Worm (Caenorhabditis elegans) whole organism, L4 larva: ENCODE results near the gene F35E8.6.

Experiments used
- nhr-28 ChIP-seq: fragments of 150-350 bp; optimal IDR thresholded peaks from 2 replicates; lab custom pipeline; 2014; ENCODE audit warnings: missing biosample characterization, missing genetic modification characterization
- skn-1 ChIP-seq: fragments of 150-350 bp; optimal IDR thresholded peaks from 2 replicates; lab custom pipeline; 2014; ENCODE audit warnings: missing biosample characterization, missing genetic modification characterization

DNA sequence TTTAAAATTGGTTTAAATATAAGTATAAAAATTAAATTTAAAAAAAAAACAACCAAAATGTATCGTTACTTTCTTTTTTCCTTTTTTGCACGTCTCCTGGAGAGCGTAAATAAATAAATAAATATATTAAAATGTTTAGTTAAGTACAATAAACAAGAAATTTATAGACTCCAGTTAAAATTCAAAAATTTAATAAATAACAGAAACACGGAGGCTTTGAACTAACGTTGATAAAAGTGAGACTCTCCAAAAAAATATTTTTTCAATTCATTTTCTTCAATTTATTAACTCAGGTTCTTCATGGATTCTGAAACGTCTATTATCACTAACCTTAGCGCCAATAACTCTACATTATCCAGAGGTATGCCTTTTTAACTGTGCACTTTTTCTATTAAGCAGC lies 20.2 kb upstream of the F35E8.6 start, which contains the start of gene T06C12.12:
- TF ChIP-seq skn-1 (tag; lab: Kevin White, UChicago) (no peak), nhr-28 (tag; lab: Kevin White, UChicago) (no peak)
